Worm (Caenorhabditis elegans) whole organism, late embryonic: ENCODE data around the gene W04D2.4.

ENCODE experiments used
- C08G9.2 ChIP-seq: sonication (generic microtip); optimal IDR thresholded peaks from 2 replicates; lab custom pipeline; 2016; ENCODE audit warnings: mild to moderate bottlenecking, missing genetic modification characterization, moderate library complexity, missing compliant biosample characterization
- C38D4.7 ChIP-seq: fragments of 200-800 bp; sonication (Bioruptor generic); optimal IDR thresholded peaks from 2 replicates; lab custom pipeline; 2018; ENCODE audit warnings: mild to moderate bottlenecking, missing genetic modification characterization, moderate library complexity, missing compliant biosample characterization
- F13H6.1 ChIP-seq: sonication (generic microtip); optimal IDR thresholded peaks from 2 replicates; lab custom pipeline; 2016; ENCODE audit warnings: missing genetic modification characterization, missing compliant biosample characterization
- K02D7.2 ChIP-seq: sonication (generic microtip); optimal IDR thresholded peaks from 2 replicates; lab custom pipeline; 2017; ENCODE audit warnings: mild to moderate bottlenecking, missing genetic modification characterization, missing compliant biosample characterization
- T23F11.4 ChIP-seq: fragments of 200-800 bp; sonication (Bioruptor generic); optimal IDR thresholded peaks from 2 replicates; lab custom pipeline; 2018; ENCODE audit warnings: mild to moderate bottlenecking, missing genetic modification characterization, missing compliant biosample characterization
- Y22D7AL.16 ChIP-seq: sonication (generic microtip); optimal IDR thresholded peaks from 2 replicates; lab custom pipeline; 2016; ENCODE audit warnings: missing genetic modification characterization, missing compliant biosample characterization
- ceh-18 ChIP-seq: sonication (generic microtip); optimal IDR thresholded peaks from 2 replicates; lab custom pipeline; 2016; ENCODE audit warnings: missing genetic modification characterization, missing compliant biosample characterization
- ceh-19 ChIP-seq: fragments of 200-800 bp; sonication (Bioruptor generic); optimal IDR thresholded peaks from 2 replicates; lab custom pipeline; 2018; ENCODE audit warnings: mild to moderate bottlenecking, missing genetic modification characterization, missing compliant biosample characterization
- ceh-31 ChIP-seq: sonication (generic microtip); optimal IDR thresholded peaks from 2 replicates; lab custom pipeline; 2016; ENCODE audit warnings: missing genetic modification characterization, missing compliant biosample characterization
- ceh-34 ChIP-seq: sonication (generic microtip); optimal IDR thresholded peaks from 2 replicates; lab custom pipeline; 2016; ENCODE audit warnings: mild to moderate bottlenecking, missing genetic modification characterization, missing compliant biosample characterization
- ceh-48 ChIP-seq: sonication (generic microtip); optimal IDR thresholded peaks from 2 replicates; lab custom pipeline; 2016; ENCODE audit warnings: missing genetic modification characterization, inconsistent platforms, missing compliant biosample characterization
- ceh-6 ChIP-seq: fragments of 200-800 bp; sonication (Bioruptor generic); optimal IDR thresholded peaks from 2 replicates; lab custom pipeline; 2018; ENCODE audit warnings: mild to moderate bottlenecking, missing genetic modification characterization, missing compliant biosample characterization
- ceh-9 ChIP-seq: sonication (generic microtip); optimal IDR thresholded peaks from 2 replicates; lab custom pipeline; 2016; ENCODE audit warnings: mild to moderate bottlenecking, missing genetic modification characterization, inconsistent platforms, missing compliant biosample characterization
- che-1 ChIP-seq: sonication (generic microtip); optimal IDR thresholded peaks from 2 replicates; lab custom pipeline; 2016; ENCODE audit warnings: mild to moderate bottlenecking, missing genetic modification characterization, missing compliant biosample characterization
- dmd-4 ChIP-seq: sonication (generic microtip); optimal IDR thresholded peaks from 2 replicates; lab custom pipeline; 2016; ENCODE audit warnings: borderline replicate concordance, missing genetic modification characterization, missing compliant biosample characterization
- elt-4 ChIP-seq: sonication (generic microtip); optimal IDR thresholded peaks from 2 replicates; lab custom pipeline; 2016; ENCODE audit warnings: missing genetic modification characterization, missing compliant biosample characterization
- fax-1 ChIP-seq: sonication (generic microtip); optimal IDR thresholded peaks from 2 replicates; lab custom pipeline; 2016; ENCODE audit warnings: missing genotype, missing genetic modification characterization, missing compliant biosample characterization
- fkh-10 ChIP-seq: fragments of 150-350 bp; optimal IDR thresholded peaks from 2 replicates; lab custom pipeline; 2014; ENCODE audit warnings: missing biosample characterization, missing genetic modification reagents, missing genetic modification characterization
- fkh-6 ChIP-seq: sonication (generic microtip); optimal IDR thresholded peaks from 2 replicates; lab custom pipeline; 2016; ENCODE audit warnings: missing genetic modification characterization, missing compliant biosample characterization
- gmeb-2 ChIP-seq: sonication (generic microtip); optimal IDR thresholded peaks from 2 replicates; lab custom pipeline; 2016; ENCODE audit warnings: missing genetic modification characterization, inconsistent platforms, missing compliant biosample characterization
- hlh-13 ChIP-seq: fragments of 200-800 bp; sonication (Bioruptor generic); optimal IDR thresholded peaks from 2 replicates; lab custom pipeline; 2018; ENCODE audit warnings: mild to moderate bottlenecking, missing genetic modification characterization, missing compliant biosample characterization
- hlh-6 ChIP-seq: sonication (generic microtip); optimal IDR thresholded peaks from 2 replicates; lab custom pipeline; 2016; ENCODE audit warnings: missing genotype, missing genetic modification characterization, missing compliant biosample characterization
- lin-11 ChIP-seq: fragments of 200-800 bp; sonication (Bioruptor generic); optimal IDR thresholded peaks from 2 replicates; lab custom pipeline; 2018; ENCODE audit warnings: mild to moderate bottlenecking, missing genetic modification characterization, missing compliant biosample characterization
- madf-2 ChIP-seq: sonication (generic microtip); optimal IDR thresholded peaks from 2 replicates; lab custom pipeline; 2017; ENCODE audit warnings: missing genetic modification characterization, missing compliant biosample characterization
- mec-3 ChIP-seq: sonication (generic microtip); optimal IDR thresholded peaks from 2 replicates; lab custom pipeline; 2016; ENCODE audit warnings: borderline replicate concordance, missing genetic modification characterization, missing compliant biosample characterization
- nhr-232 ChIP-seq: sonication (generic microtip); optimal IDR thresholded peaks from 2 replicates; lab custom pipeline; 2016; ENCODE audit warnings: missing genetic modification characterization, missing compliant biosample characterization
- npax-4 ChIP-seq: sonication (generic microtip); optimal IDR thresholded peaks from 2 replicates; lab custom pipeline; 2016; ENCODE audit warnings: missing genetic modification characterization, missing compliant biosample characterization
- odd-2 ChIP-seq: sonication (generic microtip); optimal IDR thresholded peaks from 2 replicates; lab custom pipeline; 2017; ENCODE audit warnings: antibody characterized with exemption, mild to moderate bottlenecking, missing genetic modification characterization, missing compliant biosample characterization
- pag-3 ChIP-seq: sonication (generic microtip); optimal IDR thresholded peaks from 2 replicates; lab custom pipeline; 2016; ENCODE audit warnings: missing compliant biosample characterization, missing genetic modification characterization, borderline replicate concordance
- pat-9 ChIP-seq: fragments of 200-800 bp; sonication (Bioruptor generic); optimal IDR thresholded peaks from 2 replicates; lab custom pipeline; 2018; ENCODE audit warnings: mild to moderate bottlenecking, missing genetic modification characterization, moderate library complexity, missing compliant biosample characterization
- pqm-1 ChIP-seq: sonication (generic microtip); optimal IDR thresholded peaks from 2 replicates; lab custom pipeline; 2016; ENCODE audit warnings: missing genetic modification characterization, missing compliant biosample characterization
- ref-2 ChIP-seq: sonication (generic microtip); optimal IDR thresholded peaks from 2 replicates; lab custom pipeline; 2016; ENCODE audit warnings: missing genetic modification characterization, missing compliant biosample characterization
- sdc-2 ChIP-seq: sonication (generic microtip); optimal IDR thresholded peaks from 2 replicates; lab custom pipeline; 2016; ENCODE audit warnings: missing genotype, missing genetic modification characterization, missing compliant biosample characterization
- sox-4 ChIP-seq: sonication (generic microtip); optimal IDR thresholded peaks from 2 replicates; lab custom pipeline; 2017; ENCODE audit warnings: mild to moderate bottlenecking, missing genetic modification characterization, inconsistent platforms, missing compliant biosample characterization
- syd-9 ChIP-seq: sonication (generic microtip); optimal IDR thresholded peaks from 2 replicates; lab custom pipeline; 2016; ENCODE audit warnings: mild to moderate bottlenecking, missing genetic modification characterization, moderate library complexity, missing compliant biosample characterization
- tbx-2 ChIP-seq: sonication (generic microtip); optimal IDR thresholded peaks from 2 replicates; lab custom pipeline; 2016; ENCODE audit warnings: missing genetic modification characterization, missing compliant biosample characterization
- unc-42 ChIP-seq: sonication (generic microtip); optimal IDR thresholded peaks from 2 replicates; lab custom pipeline; 2016; ENCODE audit warnings: missing genotype, missing genetic modification characterization, missing compliant biosample characterization
- unc-86 ChIP-seq: sonication (generic microtip); optimal IDR thresholded peaks from 2 replicates; lab custom pipeline; 2016; ENCODE audit warnings: missing genetic modification characterization, missing compliant biosample characterization
- zip-5 ChIP-seq: sonication (generic microtip); optimal IDR thresholded peaks from 2 replicates; lab custom pipeline; 2016; ENCODE audit warnings: missing genetic modification characterization, missing compliant biosample characterization

The W04D2.4 gene

ce11 chrV:12509922-12510582 is 12.5 kb upstream of the W04D2.4 start:
- TF ChIP-seq T23F11.4 (GFP tag; lab: Kevin White, UChicago): peak; percentile 64
- peak; percentile 39 for TF ChIP-seq ceh-18 (tag; lab: Kevin White, UChicago)
- TF ChIP-seq hlh-6 (tag; lab: Kevin White, UChicago): peak; percentile 92
- TF ChIP-seq ceh-9: peak; percentile 35
- peak; percentile 68 for TF ChIP-seq unc-42
- TF ChIP-seq fax-1 (tag; lab: Kevin White, UChicago): peak; percentile 38
- TF ChIP-seq hlh-13 (GFP tag; lab: Kevin White, UChicago): peak; percentile 79
- TF ChIP-seq che-1 (tag; lab: Kevin White, UChicago): peak; percentile 68
- peak; percentile 94 for TF ChIP-seq elt-4
- TF ChIP-seq K02D7.2 (tag; lab: Kevin White, UChicago): peak; percentile 42
- TF ChIP-seq dmd-4 (tag; lab: Kevin White, UChicago): peak; percentile 84
- peak; percentile 28 for TF ChIP-seq zip-5 (tag; lab: Kevin White, UChicago)
- peak; percentile 81 for TF ChIP-seq C08G9.2
- peak; percentile 80 for TF ChIP-seq C38D4.7
- peak; percentile 89 for TF ChIP-seq ref-2 (tag; lab: Kevin White, UChicago)
- TF ChIP-seq sdc-2 (tag; lab: Kevin White, UChicago): peak; percentile 50
- TF ChIP-seq ceh-34 (tag; lab: Kevin White, UChicago): peak; percentile 13
- peak; percentile 77 for TF ChIP-seq sox-4 (tag; lab: Kevin White, UChicago)
- peak; percentile 82 for TF ChIP-seq madf-2 (tag; lab: Kevin White, UChicago)
- TF ChIP-seq tbx-2: peak; percentile 65
- peak; percentile 21 for TF ChIP-seq npax-4 (tag; lab: Kevin White, UChicago)
- TF ChIP-seq pqm-1 (tag; lab: Kevin White, UChicago): peak; percentile 86
- peak; percentile 69 for TF ChIP-seq pat-9 (tag; lab: Kevin White, UChicago)
- TF ChIP-seq ceh-31 (tag; lab: Kevin White, UChicago): peak; percentile 7
- TF ChIP-seq fkh-6: peak; percentile 89
- peak; percentile 99 for TF ChIP-seq mec-3 (tag; lab: Kevin White, UChicago)
- peak; percentile 60 for TF ChIP-seq gmeb-2 (tag; lab: Kevin White, UChicago)
- peak; percentile 47 for TF ChIP-seq ceh-19 (GFP tag; lab: Kevin White, UChicago)
- peak; percentile 34 for TF ChIP-seq F13H6.1 (tag; lab: Kevin White, UChicago)
- TF ChIP-seq syd-9: peak; percentile 63
- TF ChIP-seq lin-11 (tag; lab: Kevin White, UChicago): peak; percentile 61
- TF ChIP-seq Y22D7AL.16 (tag; lab: Kevin White, UChicago): peak; percentile 49
- TF ChIP-seq pag-3 (tag; lab: Kevin White, UChicago): peak; percentile 87
- peak; percentile 70 for TF ChIP-seq ceh-6 (GFP tag; lab: Kevin White, UChicago)
- peak; percentile 38 for TF ChIP-seq ceh-48 (tag; lab: Kevin White, UChicago)

ce11 chrV:12506185-12506584 is 8.6 kb upstream of the W04D2.4 start, which contains the start of gene nlp-46:
Gene nlp-46 (minus strand): TSS chrV:12506285.
- no peak for TF ChIP-seq fkh-10 (GFP tag; lab: Kevin White, UChicago)
- TF ChIP-seq sox-4 (tag; lab: Kevin White, UChicago): no peak
- no peak for TF ChIP-seq odd-2 (tag; lab: Kevin White, UChicago)
- no peak for TF ChIP-seq tbx-2
- no peak for TF ChIP-seq ref-2 (tag; lab: Kevin White, UChicago)
- no peak for TF ChIP-seq nhr-232 (tag; lab: Kevin White, UChicago)
- no peak for TF ChIP-seq sdc-2 (tag; lab: Kevin White, UChicago)
- no peak for TF ChIP-seq unc-86
- no peak for TF ChIP-seq T23F11.4 (GFP tag; lab: Kevin White, UChicago)
